Fruit fly (Drosophila melanogaster) whole organism, wandering third instar larva: ENCODE data around the gene dgt4.

ENCODE experiments used
- Abd-B ChIP-seq: fragments of >200 bp; optimal IDR thresholded peaks from 2 replicates; lab custom pipeline; 2017; ENCODE audit warnings: missing biosample characterization, missing genetic modification characterization
- CG32264 ChIP-seq: fragments of 200-800 bp; sonication (Bioruptor generic); optimal IDR thresholded peaks from 2 replicates; lab custom pipeline; 2016; ENCODE audit warnings: missing biosample characterization, missing genetic modification characterization
- CG9705 ChIP-seq: fragments of 200-800 bp; sonication (Bioruptor generic); optimal IDR thresholded peaks from 2 replicates; lab custom pipeline; 2018; ENCODE audit warnings: missing biosample characterization, mild to moderate bottlenecking, missing genetic modification characterization
- CrebA ChIP-seq: fragments of 200-800 bp; sonication (Bioruptor generic); optimal IDR thresholded peaks from 2 replicates; lab custom pipeline; 2016; ENCODE audit warnings: missing biosample characterization, mild to moderate bottlenecking, missing genetic modification characterization, borderline replicate concordance
- Dfd ChIP-seq: fragments of >200 bp; optimal IDR thresholded peaks from 2 replicates; lab custom pipeline; 2017; ENCODE audit warnings: missing biosample characterization, missing genetic modification characterization
- Dif ChIP-seq: fragments of 200-275, 200-300 bp; sonication (Bioruptor generic); optimal IDR thresholded peaks from 2 replicates; lab custom pipeline; 2018; ENCODE audit warnings: missing biosample characterization, missing genetic modification characterization; ENCODE audit not compliant: partially characterized antibody
- GATAd ChIP-seq: sonication (Bioruptor generic); optimal IDR thresholded peaks from 2 replicates; lab custom pipeline; 2016; ENCODE audit warnings: missing biosample characterization, missing genetic modification characterization
- HLH106 ChIP-seq: fragments of 200-800 bp; optimal IDR thresholded peaks from 3 replicates; lab custom pipeline; 2019; ENCODE audit warnings: missing biosample characterization, mild to moderate bottlenecking, missing genetic modification characterization, moderate library complexity
- Hnf4 ChIP-seq: fragments of 200-800 bp; sonication (Bioruptor generic); optimal IDR thresholded peaks from 2 replicates; lab custom pipeline; 2016; ENCODE audit warnings: missing biosample characterization, mild to moderate bottlenecking, missing genetic modification characterization
- Hr78 ChIP-seq: fragments of >200 bp; optimal IDR thresholded peaks from 2 replicates; lab custom pipeline; 2017; ENCODE audit warnings: missing biosample characterization, missing genetic modification characterization
- Hr83 ChIP-seq: fragments of 200-300 bp; sonication (Bioruptor generic); optimal IDR thresholded peaks from 2 replicates; lab custom pipeline; 2016; ENCODE audit warnings: missing biosample characterization, mild to moderate bottlenecking, missing genetic modification characterization, moderate library complexity; ENCODE audit not compliant: poor library complexity, severe bottlenecking
- Jra ChIP-seq: sonication (Bioruptor generic); optimal IDR thresholded peaks from 2 replicates; lab custom pipeline; 2016; ENCODE audit warnings: missing biosample characterization, missing genetic modification characterization
- Mio ChIP-seq: sonication (Bioruptor generic); optimal IDR thresholded peaks from 2 replicates; lab custom pipeline; 2016; ENCODE audit warnings: missing biosample characterization, missing genetic modification characterization
- Myc ChIP-seq: fragments of >200 bp; optimal IDR thresholded peaks from 2 replicates; lab custom pipeline; 2017
- N ChIP-seq: fragments of >200 bp; optimal IDR thresholded peaks from 2 replicates; lab custom pipeline; 2018; ENCODE audit warnings: missing biosample characterization, missing external identifiers, missing genetic modification characterization
- OdsH ChIP-seq: fragments of 200-800 bp; sonication (Bioruptor generic); optimal IDR thresholded peaks from 2 replicates; lab custom pipeline; 2016; ENCODE audit warnings: missing biosample characterization, mild to moderate bottlenecking, missing genetic modification characterization
- Rel ChIP-seq, 2 experiments: fragments of 200-800 bp; sonication (Bioruptor generic) in 1 of 2; optimal IDR thresholded peaks; 2 replicates in 1 of 2; 3 replicates in 1 of 2; lab custom pipeline; 2016 to 2019; ENCODE audit warnings: mild to moderate bottlenecking in 2 of 2, missing biosample characterization in 2 of 2, missing genetic modification characterization in 2 of 2, moderate library complexity in 1 of 2
- Sp1 ChIP-seq: fragments of 200-800 bp; sonication (Bioruptor generic); optimal IDR thresholded peaks from 3 replicates; lab custom pipeline; 2019; ENCODE audit warnings: missing biosample characterization, mild to moderate bottlenecking, missing genetic modification characterization, moderate library complexity
- Vsx2 ChIP-seq: fragments of 200-300, 225-300 bp; sonication (Bioruptor generic); optimal IDR thresholded peaks from 2 replicates; lab custom pipeline; 2018; ENCODE audit warnings: missing biosample characterization, missing genetic modification characterization; ENCODE audit not compliant: partially characterized antibody
- br ChIP-seq: fragments of 200-800 bp; sonication (Bioruptor generic); optimal IDR thresholded peaks from 2 replicates; lab custom pipeline; 2016; ENCODE audit warnings: missing biosample characterization, missing genetic modification characterization
- brk ChIP-seq: fragments of 200-800 bp; sonication (Bioruptor generic); optimal IDR thresholded peaks from 2 replicates; lab custom pipeline; 2016; ENCODE audit warnings: missing biosample characterization, mild to moderate bottlenecking, missing genetic modification characterization
- dl ChIP-seq, 2 experiments: fragments of 175-275, 200-275 bp in 1 of 2; fragments of 200-275 bp in 1 of 2; sonication (Bioruptor generic); optimal IDR thresholded peaks; lab custom pipeline; 2018; ENCODE audit warnings: mild to moderate bottlenecking in 2 of 2, missing biosample characterization in 2 of 2, missing genetic modification characterization in 2 of 2, moderate library complexity in 2 of 2; ENCODE audit not compliant: partially characterized antibody in 2 of 2, insufficient read depth in 1 of 2
- dmrt93B ChIP-seq: fragments of 200-800 bp; sonication (Bioruptor generic); optimal IDR thresholded peaks from 2 replicates; lab custom pipeline; 2018; ENCODE audit warnings: missing biosample characterization, mild to moderate bottlenecking, missing genetic modification characterization
- dsf ChIP-seq: sonication (Bioruptor generic); optimal IDR thresholded peaks from 2 replicates; lab custom pipeline; 2016; ENCODE audit warnings: missing biosample characterization, missing genetic modification characterization, borderline replicate concordance
- ey ChIP-seq: fragments of 200-800 bp; sonication (Bioruptor generic); optimal IDR thresholded peaks from 2 replicates; lab custom pipeline; 2016; ENCODE audit warnings: missing biosample characterization, missing genetic modification characterization
- foxo ChIP-seq, 2 experiments: fragments of 200-800 bp; sonication (Bioruptor generic); optimal IDR thresholded peaks; 2 replicates in 1 of 2; 3 replicates in 1 of 2; lab custom pipeline; 2016 to 2017; ENCODE audit warnings: missing biosample characterization in 2 of 2, missing genetic modification characterization in 2 of 2
- fru ChIP-seq: fragments of 200-800 bp; sonication (Bioruptor generic); optimal IDR thresholded peaks from 3 replicates; lab custom pipeline; 2016; ENCODE audit warnings: missing biosample characterization, mild to moderate bottlenecking, missing genetic modification characterization
- h ChIP-seq: fragments of 200-800 bp; sonication (Bioruptor generic); optimal IDR thresholded peaks from 3 replicates; lab custom pipeline; 2016; ENCODE audit warnings: missing biosample characterization, mild to moderate bottlenecking, missing genetic modification characterization
- jim ChIP-seq: fragments of 175-275, 200-325 bp; sonication (Bioruptor generic); optimal IDR thresholded peaks from 2 replicates; lab custom pipeline; 2016; ENCODE audit warnings: missing biosample characterization, mild to moderate bottlenecking, missing genetic modification characterization
- lola ChIP-seq: fragments of >200 bp; optimal IDR thresholded peaks from 2 replicates; lab custom pipeline; 2017; ENCODE audit warnings: missing biosample characterization, missing genetic modification characterization
- pan ChIP-seq: fragments of >200 bp; optimal IDR thresholded peaks from 2 replicates; lab custom pipeline; 2017
- psq ChIP-seq: fragments of 200-800 bp; sonication (Bioruptor generic); optimal IDR thresholded peaks from 3 replicates; lab custom pipeline; 2017; ENCODE audit warnings: missing biosample characterization, mild to moderate bottlenecking, missing genetic modification characterization, moderate library complexity
- rgr ChIP-seq: fragments of 200-800 bp; sonication (Bioruptor generic); optimal IDR thresholded peaks from 3 replicates; lab custom pipeline; 2016; ENCODE audit warnings: missing biosample characterization, mild to moderate bottlenecking, missing genetic modification characterization
- sage ChIP-seq: fragments of 200-800 bp; sonication (Bioruptor generic); optimal IDR thresholded peaks from 2 replicates; lab custom pipeline; 2016; ENCODE audit warnings: missing biosample characterization, mild to moderate bottlenecking, missing genetic modification characterization
- sv ChIP-seq: fragments of 200-800 bp; sonication (Bioruptor generic); optimal IDR thresholded peaks from 3 replicates; lab custom pipeline; 2016; ENCODE audit warnings: missing biosample characterization, missing genetic modification characterization
- tai ChIP-seq: sonication (Bioruptor generic); optimal IDR thresholded peaks from 2 replicates; lab custom pipeline; 2016; ENCODE audit warnings: missing biosample characterization, missing genetic modification characterization
- usp ChIP-seq: fragments of >200 bp; optimal IDR thresholded peaks from 2 replicates; lab custom pipeline; 2017; ENCODE audit warnings: missing biosample characterization, missing genetic modification characterization
- woc ChIP-seq: sonication (Bioruptor generic); optimal IDR thresholded peaks from 2 replicates; lab custom pipeline; 2016; ENCODE audit warnings: missing biosample characterization, mild to moderate bottlenecking, missing genetic modification characterization

Gene dgt4

dm6 chrX:4113698-4114216, at the start of gene dgt4, which contains the start of gene Nsun2:
Gene dgt4 (plus strand): TSS chrX:4113701.
Gene Nsun2 (minus strand): TSS chrX:4113734.
- peak; percentile 31 for TF ChIP-seq h (GFP tag; lab: Kevin White, UChicago)
- no peak for TF ChIP-seq brk (GFP tag; lab: Kevin White, UChicago)
- TF ChIP-seq GATAd (GFP tag; lab: Kevin White, UChicago), result no peak
- no peak for TF ChIP-seq OdsH (GFP tag; lab: Kevin White, UChicago)
- TF ChIP-seq CG9705 (GFP tag; lab: Kevin White, UChicago), result no peak
- TF ChIP-seq Hr83 (GFP tag; lab: Kevin White, UChicago), result no peak
- no peak for TF ChIP-seq CrebA (GFP tag; lab: Kevin White, UChicago)
- no peak for TF ChIP-seq jim (GFP tag; lab: Kevin White, UChicago)
- no peak for TF ChIP-seq HLH106
- peak; percentile 21 for TF ChIP-seq fru (GFP tag; lab: Kevin White, UChicago)
- TF ChIP-seq dmrt93B, result no peak
- no peak for TF ChIP-seq Hr78 (GFP tag; lab: Kevin White, UChicago)
- peak; percentile 29 for TF ChIP-seq rgr (GFP tag; lab: Kevin White, UChicago)
- TF ChIP-seq Hnf4 (GFP tag; lab: Kevin White, UChicago), result peak; percentile 50
- TF ChIP-seq sv (GFP tag; lab: Kevin White, UChicago), result no peak
- peak; percentile 49 for TF ChIP-seq Myc (lab: Kevin White, UChicago)
- TF ChIP-seq psq, result peak; percentile 2
- TF ChIP-seq ey (GFP tag; lab: Kevin White, UChicago), result no peak
- TF ChIP-seq Dfd (GFP tag; lab: Kevin White, UChicago), result no peak
- TF ChIP-seq lola, result no peak
- TF ChIP-seq N (GFP tag; lab: Kevin White, UChicago), result no peak
- TF ChIP-seq br (GFP tag; lab: Kevin White, UChicago), result peak; percentile 13
- TF ChIP-seq Vsx2 (GFP tag; lab: Kevin White, UChicago), result no peak
- no peak for TF ChIP-seq Dif (GFP tag; lab: Kevin White, UChicago)
- peak in 1 of 2 experiments; percentile 61 for TF ChIP-seq foxo (GFP tag; optimal IDR thresholded peaks at IDR 0.05; lab: Kevin White, UChicago)
- no peak for TF ChIP-seq usp (GFP tag; lab: Kevin White, UChicago)
- no peak for TF ChIP-seq Mio
- no peak for TF ChIP-seq dsf (GFP tag; lab: Kevin White, UChicago)
- TF ChIP-seq Abd-B (GFP tag; lab: Kevin White, UChicago), result no peak
- TF ChIP-seq CG32264 (GFP tag; lab: Kevin White, UChicago), result no peak
- peak; percentile 12 for TF ChIP-seq Sp1 (GFP tag; lab: Kevin White, UChicago)
- TF ChIP-seq dl (GFP tag; optimal IDR thresholded peaks at IDR 0.05; lab: Kevin White, UChicago; ENCODE audit: insufficient read depth in 1 of 2, partially characterized antibody in 2 of 2), result no peak
- TF ChIP-seq tai (GFP tag; lab: Kevin White, UChicago), result no peak
- TF ChIP-seq sage (GFP tag; lab: Kevin White, UChicago), result no peak
- TF ChIP-seq woc (GFP tag; lab: Kevin White, UChicago), result peak; percentile 58
- peak; percentile 28 for TF ChIP-seq Jra
- TF ChIP-seq pan, result no peak
- TF ChIP-seq Rel (GFP tag; optimal IDR thresholded peaks at IDR 0.05; lab: Kevin White, UChicago), result no peak
- TF ChIP-seq Rel (tag; optimal IDR thresholded peaks at IDR 0.05; lab: Kevin White, UChicago), result no peak

dm6 chrX:4075430-4075829, 38.1 kb upstream of the dgt4 start, which contains the start of gene CG43689:
Gene CG43689 (plus strand): TSS chrX:4075743.
- TF ChIP-seq jim (GFP tag; lab: Kevin White, UChicago), result no peak
- no peak for TF ChIP-seq tai (GFP tag; lab: Kevin White, UChicago)
- TF ChIP-seq, all 38 proteins: peak for 0
